Worm (Caenorhabditis elegans) whole organism, mixed stage, embryonic: ENCODE results near the gene Y116A8C.29.

Source experiments
- ces-1 ChIP-seq: fragments of 150-350 bp; optimal IDR thresholded peaks from 2 replicates; lab custom pipeline; 2014; ENCODE audit warnings: missing biosample characterization, missing genetic modification reagents, missing genetic modification characterization
- cnd-1 ChIP-seq: fragments of 200-800 bp; sonication (Bioruptor generic); optimal IDR thresholded peaks from 2 replicates; lab custom pipeline; 2018; ENCODE audit warnings: mild to moderate bottlenecking, missing genetic modification characterization, missing compliant biosample characterization
- hlh-1 ChIP-seq: fragments of 150-350 bp; optimal IDR thresholded peaks from 2 replicates; lab custom pipeline; 2014; ENCODE audit warnings: missing biosample characterization, missing genetic modification reagents, missing genetic modification characterization
- mab-5 ChIP-seq: fragments of 150-350 bp; optimal IDR thresholded peaks from 2 replicates; lab custom pipeline; 2014; ENCODE audit warnings: missing biosample characterization, missing genetic modification characterization
- nhr-12 ChIP-seq: fragments of 150-350 bp; optimal IDR thresholded peaks from 2 replicates; lab custom pipeline; 2014; ENCODE audit warnings: missing biosample characterization, missing genetic modification characterization
- snpc-4 ChIP-seq: fragments of 150-350 bp; optimal IDR thresholded peaks from 2 replicates; lab custom pipeline; 2014; ENCODE audit warnings: missing biosample characterization, missing genetic modification characterization

The Y116A8C.29 gene

ce11 chrIV:17131035-17131595 lies 37.3 kb downstream of the Y116A8C.29 start, which contains the start of the genes Y116A8C.37 and Y116A8C.38:
TSS of gene Y116A8C.37 (minus strand) at chrIV:17131135.
TSS of gene Y116A8C.38 (plus strand) at chrIV:17131545.
- TF ChIP-seq hlh-1 (tag; lab: Kevin White, UChicago) (no peak), ces-1 (GFP tag; lab: Kevin White, UChicago) (no peak), nhr-12 (no peak), cnd-1 (tag; lab: Kevin White, UChicago) (no peak), snpc-4 (no peak), mab-5 (tag; lab: Kevin White, UChicago) (no peak)
- TF ChIP-seq, all 35 proteins: peak for 0
